Fruit fly (Drosophila melanogaster): ENCODE data around the gene futsch.

The futsch gene

dm6 chrX:1470562-1470961, 61.7 kb downstream of the futsch start, which contains the start of gene pck:
pck (plus strand) TSS chrX:1470666.
- TF ChIP-seq EcR (GFP tag; optimal IDR thresholded peaks at IDR 0.05) (no peak), usp (GFP tag; optimal IDR thresholded peaks at IDR 0.05) (no peak), psq (optimal IDR thresholded peaks at IDR 0.05) (no peak), Dll (optimal IDR thresholded peaks at IDR 0.05) (no peak), pan (optimal IDR thresholded peaks at IDR 0.05) (no peak), CG8478 (optimal IDR thresholded peaks at IDR 0.05) (no peak)

- TF ChIP-seq EcR (GFP tag; optimal IDR thresholded peaks at IDR 0.05): no peak
- TF ChIP-seq CG8478 (optimal IDR thresholded peaks at IDR 0.05): no peak
- TF ChIP-seq psq (optimal IDR thresholded peaks at IDR 0.05): no peak
- TF ChIP-seq pan (optimal IDR thresholded peaks at IDR 0.05): no peak
- no peak for TF ChIP-seq usp (GFP tag; optimal IDR thresholded peaks at IDR 0.05)
- no peak for TF ChIP-seq Dll (optimal IDR thresholded peaks at IDR 0.05)
Measured at dm6 chrX:1472222-1472621, 63.4 kb downstream of the futsch start, which contains the start of gene CG14780. CG14780 (plus strand) TSS chrX:1472522.

- TF ChIP-seq CG8478 (optimal IDR thresholded peaks at IDR 0.05) (no peak), Dll (optimal IDR thresholded peaks at IDR 0.05) (no peak), pan (optimal IDR thresholded peaks at IDR 0.05) (no peak), EcR (GFP tag; optimal IDR thresholded peaks at IDR 0.05) (no peak), psq (optimal IDR thresholded peaks at IDR 0.05) (no peak), usp (GFP tag; optimal IDR thresholded peaks at IDR 0.05) (no peak)
Measured at dm6 chrX:1476436-1476835, 67.6 kb downstream of the futsch start.

dm6 chrX:1476848-1477247, 68.0 kb downstream of the futsch start, which contains the start of the genes Rab27 and mei-38:
Rab27 (minus strand) TSS chrX:1476974.
mei-38 (plus strand) TSS chrX:1477063.
- TF ChIP-seq usp (GFP tag; optimal IDR thresholded peaks at IDR 0.05): no peak
- no peak for TF ChIP-seq CG8478 (optimal IDR thresholded peaks at IDR 0.05)
- TF ChIP-seq EcR (GFP tag; optimal IDR thresholded peaks at IDR 0.05): no peak
- TF ChIP-seq Dll (optimal IDR thresholded peaks at IDR 0.05): no peak
- no peak for TF ChIP-seq psq (optimal IDR thresholded peaks at IDR 0.05)
- TF ChIP-seq pan (optimal IDR thresholded peaks at IDR 0.05): no peak

dm6 chrX:1478276-1479122, 69.6 kb downstream of the futsch start, which contains the start of gene rush:
rush (plus strand) TSS chrX:1478552.
- TF ChIP-seq Dll (optimal IDR thresholded peaks at IDR 0.05) (no peak), pan (optimal IDR thresholded peaks at IDR 0.05) (no peak), EcR (GFP tag; optimal IDR thresholded peaks at IDR 0.05) (no peak), usp (GFP tag; optimal IDR thresholded peaks at IDR 0.05) (no peak), CG8478 (optimal IDR thresholded peaks at IDR 0.05) (no peak), psq (optimal IDR thresholded peaks at IDR 0.05) (no peak)

- TF ChIP-seq EcR (GFP tag; optimal IDR thresholded peaks at IDR 0.05) (no peak), usp (GFP tag; optimal IDR thresholded peaks at IDR 0.05) (no peak), CG8478 (optimal IDR thresholded peaks at IDR 0.05) (no peak), pan (optimal IDR thresholded peaks at IDR 0.05) (no peak), Dll (optimal IDR thresholded peaks at IDR 0.05) (no peak), psq (optimal IDR thresholded peaks at IDR 0.05) (no peak)
Measured at dm6 chrX:1480426-1480825, 71.6 kb downstream of the futsch start.

dm6 chrX:1482840-1483518, 74.1 kb downstream of the futsch start, which contains the start of the genes sta and inc:
sta (minus strand) TSS chrX:1483413.
inc (plus strand) TSS chrX:1483479.
- TF ChIP-seq pan (optimal IDR thresholded peaks at IDR 0.05): no peak
- no peak for TF ChIP-seq usp (GFP tag; optimal IDR thresholded peaks at IDR 0.05)
- no peak for TF ChIP-seq psq (optimal IDR thresholded peaks at IDR 0.05)
- no peak for TF ChIP-seq EcR (GFP tag; optimal IDR thresholded peaks at IDR 0.05)
- TF ChIP-seq Dll (optimal IDR thresholded peaks at IDR 0.05): no peak
- no peak for TF ChIP-seq CG8478 (optimal IDR thresholded peaks at IDR 0.05)
